Fruit fly (Drosophila melanogaster) whole organism, embryonic: Measurements from ENCODE around the gene hbt.
A peak's percentile ranks its signal among the peaks of the same experiment; 100 is the strongest.

Experiments used
- Bgb ChIP-seq: fragments of 200-800 bp; sonication (Bioruptor generic); IDR thresholded peaks from 2 replicates; pipeline ENCODE4 v1.3.6; 2022; ENCODE audit warnings: missing biosample characterization, missing genetic modification characterization; ENCODE audit not compliant: partially characterized antibody
- CG11456 ChIP-seq: fragments of 200-800 bp; sonication (Bioruptor generic); IDR thresholded peaks from 3 replicates; pipeline ENCODE4 v1.3.6; 2022; ENCODE audit warnings: missing biosample characterization, missing genetic modification characterization
- CG12942 ChIP-seq: fragments of 200-800 bp; sonication (Bioruptor generic); optimal IDR thresholded peaks from 3 replicates; lab custom pipeline; 2016; ENCODE audit warnings: missing biosample characterization, missing genetic modification characterization
- CG13287 ChIP-seq: fragments of 200-800 bp; sonication (Bioruptor generic); IDR thresholded peaks from 2 replicates; pipeline ENCODE4 v1.3.6; 2022; ENCODE audit warnings: missing biosample characterization, missing genetic modification characterization; ENCODE audit not compliant: partially characterized antibody
- CG13424 ChIP-seq: fragments of 200-800 bp; sonication (Bioruptor generic); optimal IDR thresholded peaks from 2 replicates; lab custom pipeline; 2019; ENCODE audit warnings: missing biosample characterization, mild to moderate bottlenecking, missing genetic modification characterization, moderate library complexity
- CG15073 ChIP-seq: fragments of 200-800 bp; sonication (Bioruptor generic); optimal IDR thresholded peaks from 2 replicates; lab custom pipeline; 2016; ENCODE audit warnings: missing biosample characterization, missing genetic modification characterization
- CG1529 ChIP-seq: fragments of 200-800 bp; sonication (Bioruptor generic); optimal IDR thresholded peaks from 3 replicates; lab custom pipeline; 2018; ENCODE audit warnings: missing biosample characterization, missing genetic modification characterization
- CG17361 ChIP-seq: fragments of 200-800 bp; sonication (Bioruptor generic); IDR thresholded peaks from 3 replicates; pipeline ENCODE4 v1.3.6; 2022; ENCODE audit warnings: missing biosample characterization, missing genetic modification characterization
- CG17912 ChIP-seq: fragments of 200-800 bp; sonication (Bioruptor generic); optimal IDR thresholded peaks from 2 replicates; lab custom pipeline; 2018; ENCODE audit warnings: missing biosample characterization, mild to moderate bottlenecking, missing genetic modification characterization
- CG32772 ChIP-seq: fragments of 200-800 bp; sonication (Bioruptor generic); IDR thresholded peaks from 2 replicates; pipeline ENCODE4 v1.3.6; 2022; ENCODE audit warnings: missing biosample characterization, missing genetic modification characterization
- CG6683 ChIP-seq: fragments of 200-800 bp; sonication (Bioruptor generic); optimal IDR thresholded peaks from 2 replicates; lab custom pipeline; 2017; ENCODE audit warnings: missing biosample characterization, mild to moderate bottlenecking, missing genetic modification characterization, missing genetic modification reagents
- CG8359 ChIP-seq: fragments of 200-800 bp; sonication (Bioruptor generic); optimal IDR thresholded peaks from 2 replicates; lab custom pipeline; 2017; ENCODE audit warnings: missing biosample characterization, mild to moderate bottlenecking, missing genetic modification characterization, borderline replicate concordance
- Dfd ChIP-seq, 2 experiments: fragments of >200 bp; optimal IDR thresholded peaks; 2 replicates each; lab custom pipeline; 2017; ENCODE audit warnings: missing biosample characterization in 2 of 2, missing genetic modification characterization in 2 of 2
- Dip3 ChIP-seq: fragments of 200-800 bp; sonication (Bioruptor generic); optimal IDR thresholded peaks from 3 replicates; lab custom pipeline; 2016; ENCODE audit warnings: missing biosample characterization, missing genetic modification characterization
- Doc2 ChIP-seq: fragments of 200-800 bp; sonication (Bioruptor generic); IDR thresholded peaks from 2 replicates; pipeline ENCODE4 v1.3.6; 2022; ENCODE audit warnings: missing biosample characterization, missing genetic modification characterization
- Doc3 ChIP-seq: fragments of 200-800 bp; sonication (Bioruptor generic); IDR thresholded peaks from 3 replicates; pipeline ENCODE4 v1.3.6; 2022; ENCODE audit warnings: missing biosample characterization, missing genetic modification characterization; ENCODE audit not compliant: partially characterized antibody
- E2f2 ChIP-seq: fragments of 200-800 bp; sonication (Bioruptor generic); IDR thresholded peaks from 2 replicates; pipeline ENCODE4 v1.3.6; 2022; ENCODE audit warnings: missing biosample characterization, missing genetic modification characterization
- Ets65A ChIP-seq: fragments of 200-800 bp; sonication (Bioruptor generic); peaks from one replicate; lab custom pipeline; 2016; ENCODE audit warnings: missing biosample characterization, missing genetic modification characterization
- HLH54F ChIP-seq: fragments of 200-800 bp; sonication (Bioruptor generic); optimal IDR thresholded peaks from 3 replicates; lab custom pipeline; 2016; ENCODE audit warnings: missing biosample characterization, missing genetic modification characterization
- Hsf ChIP-seq: fragments of 200-800 bp; sonication (Bioruptor generic); optimal IDR thresholded peaks from 3 replicates; lab custom pipeline; 2016; ENCODE audit warnings: missing biosample characterization, missing genetic modification characterization
- Mes4 ChIP-seq: fragments of 200-800 bp; sonication (Bioruptor generic); optimal IDR thresholded peaks from 2 replicates; lab custom pipeline; 2016; ENCODE audit warnings: missing biosample characterization, missing genetic modification characterization
- Mrtf ChIP-seq: fragments of 200-800 bp; sonication (Bioruptor generic); IDR thresholded peaks from 3 replicates; pipeline ENCODE4 v1.3.6; 2022; ENCODE audit warnings: missing biosample characterization, missing genetic modification characterization
- Optix ChIP-seq: fragments of 200-800 bp; sonication (Bioruptor generic); IDR thresholded peaks from 3 replicates; pipeline ENCODE4 v1.3.6; 2022; ENCODE audit warnings: missing biosample characterization, missing genetic modification characterization
- PHDP ChIP-seq: fragments of 200-800 bp; sonication (Bioruptor generic); optimal IDR thresholded peaks from 3 replicates; lab custom pipeline; 2018; ENCODE audit warnings: missing biosample characterization, mild to moderate bottlenecking, missing genetic modification characterization, moderate library complexity
- Ptx1 ChIP-seq: fragments of 200-800 bp; sonication (Bioruptor generic); IDR thresholded peaks from 2 replicates; pipeline ENCODE4 v1.3.6; 2022; ENCODE audit warnings: missing biosample characterization, missing genetic modification characterization
- Side ChIP-seq: fragments of 200-800 bp; sonication (Bioruptor generic); optimal IDR thresholded peaks from 2 replicates; lab custom pipeline; 2016; ENCODE audit warnings: missing biosample characterization, missing genetic modification characterization
- Sox102F ChIP-seq: fragments of 200-800 bp; sonication (Bioruptor generic); optimal IDR thresholded peaks from 2 replicates; lab custom pipeline; 2018; ENCODE audit warnings: missing biosample characterization, mild to moderate bottlenecking, missing genetic modification characterization, moderate library complexity
- Sry-δ ChIP-seq: fragments of 200-800 bp; sonication (Bioruptor generic); optimal IDR thresholded peaks from 2 replicates; lab custom pipeline; 2016; ENCODE audit warnings: missing biosample characterization, missing genetic modification characterization
- Trl ChIP-seq, 3 experiments: fragments of >200 bp in 2 of 3; fragments of 200-800 bp in 1 of 3; sonication (Bioruptor generic) in 1 of 3; optimal IDR thresholded peaks; 2 replicates in 1 of 3; 3 replicates in 2 of 3; lab custom pipeline; 2016 to 2017; ENCODE audit warnings: missing biosample characterization in 1 of 3, missing genetic modification characterization in 1 of 3
- bab2 ChIP-seq: fragments of 200-800 bp; sonication (Bioruptor generic); optimal IDR thresholded peaks from 2 replicates; lab custom pipeline; 2016; ENCODE audit warnings: missing biosample characterization, missing genetic modification characterization
- chif ChIP-seq, 2 experiments: fragments of 200-800 bp; sonication (Bioruptor generic); optimal IDR thresholded peaks; 3 replicates each; lab custom pipeline; 2016; ENCODE audit warnings: missing biosample characterization in 2 of 2, missing genetic modification characterization in 2 of 2
- croc ChIP-seq: fragments of 200-800 bp; sonication (Bioruptor generic); conservative IDR thresholded peaks from 3 replicates; pipeline ENCODE4 v1.3.6; 2022; ENCODE audit warnings: missing biosample characterization, missing genetic modification characterization
- crp ChIP-seq, 2 experiments: fragments of 200-800 bp; sonication (Bioruptor generic); optimal IDR thresholded peaks; 2 replicates in 1 of 2; 3 replicates in 1 of 2; lab custom pipeline; 2017; ENCODE audit warnings: missing biosample characterization in 2 of 2, missing genetic modification characterization in 2 of 2, mild to moderate bottlenecking in 1 of 2, moderate library complexity in 1 of 2
- cwo ChIP-seq: fragments of 200-800 bp; sonication (Bioruptor generic); optimal IDR thresholded peaks from 3 replicates; lab custom pipeline; 2017; ENCODE audit warnings: missing biosample characterization, missing genetic modification characterization, mild to moderate bottlenecking, moderate library complexity, missing genetic modification reagents
- exex ChIP-seq: fragments of 200-800 bp; sonication (Bioruptor generic); optimal IDR thresholded peaks from 4 replicates; lab custom pipeline; 2018; ENCODE audit warnings: missing biosample characterization, mild to moderate bottlenecking, missing genetic modification characterization, moderate library complexity
- fu2 ChIP-seq: fragments of 200-800 bp; sonication (Bioruptor generic); optimal IDR thresholded peaks from 2 replicates; lab custom pipeline; 2016; ENCODE audit warnings: missing biosample characterization, missing genetic modification characterization
- gcm ChIP-seq: fragments of 200-800 bp; sonication (Bioruptor generic); optimal IDR thresholded peaks from 2 replicates; lab custom pipeline; 2019; ENCODE audit warnings: missing biosample characterization, mild to moderate bottlenecking, missing genetic modification characterization, moderate library complexity
- grau ChIP-seq: fragments of 200-800 bp; optimal IDR thresholded peaks from 3 replicates; lab custom pipeline; 2019; ENCODE audit warnings: missing biosample characterization, mild to moderate bottlenecking, missing genetic modification characterization, moderate library complexity
- insv ChIP-seq, 2 experiments: fragments of 200-800 bp; sonication (Bioruptor generic); optimal IDR thresholded peaks; 3 replicates each; lab custom pipeline; 2016 to 2018; ENCODE audit warnings: missing biosample characterization in 2 of 2, missing genetic modification characterization in 2 of 2
- kah ChIP-seq: fragments of 200-800 bp; sonication (Bioruptor generic); optimal IDR thresholded peaks from 2 replicates; lab custom pipeline; 2018; ENCODE audit warnings: missing biosample characterization, mild to moderate bottlenecking, missing genetic modification characterization
- knrl ChIP-seq: fragments of 200-800 bp; sonication (Bioruptor generic); IDR thresholded peaks from 3 replicates; pipeline ENCODE4 v1.3.6; 2022; ENCODE audit warnings: missing biosample characterization, missing genetic modification characterization; ENCODE audit not compliant: partially characterized antibody
- lilli ChIP-seq: fragments of 200-800 bp; sonication (Bioruptor generic); optimal IDR thresholded peaks from 3 replicates; lab custom pipeline; 2016; ENCODE audit warnings: missing biosample characterization, missing genetic modification characterization
- maf-S ChIP-seq: fragments of 200-800 bp; sonication (Bioruptor generic); optimal IDR thresholded peaks from 2 replicates; lab custom pipeline; 2016; ENCODE audit warnings: missing biosample characterization, missing genetic modification characterization
- pfk ChIP-seq: fragments of 200-800 bp; sonication (Bioruptor generic); optimal IDR thresholded peaks from 2 replicates; lab custom pipeline; 2018; ENCODE audit warnings: missing biosample characterization, mild to moderate bottlenecking, missing genetic modification characterization, moderate library complexity
- phol ChIP-seq: fragments of 200-800 bp; sonication (Bioruptor generic); optimal IDR thresholded peaks from 3 replicates; lab custom pipeline; 2018; ENCODE audit warnings: missing biosample characterization, mild to moderate bottlenecking, missing genetic modification characterization, moderate library complexity
- prd ChIP-seq, 3 experiments: fragments of >200 bp in 2 of 3; fragments of 200-800 bp in 1 of 3; sonication (Bioruptor generic) in 1 of 3; optimal IDR thresholded peaks in 2 of 3; IDR thresholded peaks in 1 of 3; 2 replicates in 2 of 3; 3 replicates in 1 of 3; pipeline versions ENCODE4 v1.3.6 to Lab custom; 2017 to 2022; ENCODE audit warnings: missing biosample characterization in 1 of 3, missing genetic modification characterization in 1 of 3
- sd ChIP-seq: fragments of 200-800 bp; sonication (Bioruptor generic); optimal IDR thresholded peaks from 3 replicates; lab custom pipeline; 2018; ENCODE audit warnings: missing biosample characterization, mild to moderate bottlenecking, missing genetic modification characterization, moderate library complexity
- sima ChIP-seq: fragments of 200-800 bp; sonication (Bioruptor generic); optimal IDR thresholded peaks from 2 replicates; lab custom pipeline; 2016; ENCODE audit warnings: missing biosample characterization, missing genetic modification characterization
- so ChIP-seq: fragments of 200-800 bp; sonication (Bioruptor generic); IDR thresholded peaks from 3 replicates; pipeline ENCODE4 v1.3.6; 2022; ENCODE audit warnings: missing biosample characterization, missing genetic modification characterization
- tap ChIP-seq: fragments of 200-800 bp; optimal IDR thresholded peaks from 3 replicates; lab custom pipeline; 2019; ENCODE audit warnings: missing biosample characterization, mild to moderate bottlenecking, missing genetic modification characterization, moderate library complexity

Gene hbt

DNA sequence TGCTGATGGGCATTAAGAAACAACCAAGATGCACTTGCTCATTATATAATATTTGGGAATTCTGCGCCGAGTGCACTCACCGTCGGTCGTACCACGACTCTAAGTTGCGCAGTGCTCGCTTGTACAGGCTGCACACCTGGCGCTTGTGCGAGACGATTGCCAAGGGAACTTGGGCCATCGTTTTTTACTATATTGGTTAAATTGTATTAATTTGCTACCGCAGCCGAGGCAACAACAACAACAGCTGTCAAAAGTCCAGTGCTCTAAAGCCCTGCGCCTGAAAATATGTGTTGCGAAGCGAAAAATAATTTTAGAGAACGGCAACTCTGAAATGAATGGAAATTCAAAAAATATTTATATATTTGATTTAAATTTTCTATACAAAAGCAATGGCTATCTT lies 39.8 kb upstream of the hbt start, which contains the start of gene ND-B22 (continued):
- TF ChIP-seq CG1529 (GFP tag; lab: Kevin White, UChicago), result no peak
- no peak for TF ChIP-seq kah (GFP tag; lab: Kevin White, UChicago)
- peak; percentile 36; the same call in 1 of the 2 replicates for TF ChIP-seq Ptx1 (GFP tag; lab: Robert Waterston, UW)
- no peak for TF ChIP-seq Optix
- TF ChIP-seq CG8359 (GFP tag; lab: Kevin White, UChicago), result no peak
- TF ChIP-seq Doc2 (GFP tag; lab: Robert Waterston, UW), result no peak
- TF ChIP-seq chif (GFP tag; optimal IDR thresholded peaks at IDR 0.05; lab: Kevin White, UChicago), result peak in 1 of 2 experiments; percentile 2
- no peak for TF ChIP-seq so (GFP tag; lab: Robert Waterston, UW)
- no peak for TF ChIP-seq sima
- TF ChIP-seq CG17912, result no peak
- TF ChIP-seq prd (optimal IDR thresholded peaks at IDR 0.05; lab: Kevin White, UChicago), result no peak
- 0 out of 3 replicates have a peak, but pooled peaks have one; percentile 7 for TF ChIP-seq prd (GFP tag; IDR thresholded peaks at IDR 0.05; lab: Robert Waterston, UW)
- TF ChIP-seq CG32772 (GFP tag; lab: Robert Waterston, UW), result no peak
- peak; percentile 24 for TF ChIP-seq CG12942 (GFP tag; lab: Kevin White, UChicago)
- TF ChIP-seq CG13287 (GFP tag; lab: Robert Waterston, UW), result peak; percentile 63
- peak; percentile 25 for TF ChIP-seq fu2
- no peak for TF ChIP-seq maf-S (GFP tag; lab: Kevin White, UChicago)
- no peak for TF ChIP-seq Ets65A (GFP tag; lab: Kevin White, UChicago)
- peak; percentile 43 for TF ChIP-seq grau (tag; lab: Kevin White, UChicago)
- no peak for TF ChIP-seq Side
- peak; percentile 46 for TF ChIP-seq phol
- peak; percentile 67 for TF ChIP-seq lilli (GFP tag; lab: Kevin White, UChicago)
- no peak for TF ChIP-seq Doc3
- no peak for TF ChIP-seq pfk (GFP tag; lab: Kevin White, UChicago)
- no peak for TF ChIP-seq Sox102F
- TF ChIP-seq E2f2, result peak; percentile 93
- TF ChIP-seq CG17361, result peak; percentile 39; the same call in 1 of the 3 replicates
- no peak for TF ChIP-seq knrl (GFP tag; lab: Robert Waterston, UW)
- no peak for TF ChIP-seq Dfd (GFP tag; optimal IDR thresholded peaks at IDR 0.05; lab: Kevin White, UChicago)
- TF ChIP-seq croc (GFP tag; lab: Robert Waterston, UW), result no peak
- TF ChIP-seq sd (tag; lab: Kevin White, UChicago), result no peak
- TF ChIP-seq CG11456 (GFP tag; lab: Robert Waterston, UW), result peak; percentile 12; the same call in 1 of the 3 replicates
- TF ChIP-seq Hsf (GFP tag; lab: Kevin White, UChicago), result peak; percentile 47
- peak in 1 of 2 experiments; percentile 74 for TF ChIP-seq crp (GFP tag; optimal IDR thresholded peaks at IDR 0.05; lab: Kevin White, UChicago)
- no peak for TF ChIP-seq CG13424 (tag; lab: Kevin White, UChicago)
- TF ChIP-seq CG15073, result no peak
- no peak for TF ChIP-seq Mrtf (GFP tag; lab: Robert Waterston, UW)
- TF ChIP-seq gcm (GFP tag; lab: Kevin White, UChicago), result no peak
- peak; percentile 71 for TF ChIP-seq Bgb
- TF ChIP-seq insv (GFP tag; optimal IDR thresholded peaks at IDR 0.05; lab: Kevin White, UChicago), result no peak
- peak; percentile 16 for TF ChIP-seq tap (tag; lab: Kevin White, UChicago)
- peak; percentile 10 for TF ChIP-seq Sry-δ (GFP tag; lab: Kevin White, UChicago)
- no peak for TF ChIP-seq exex (tag; lab: Kevin White, UChicago)
- no peak for TF ChIP-seq CG6683 (GFP tag; lab: Kevin White, UChicago)
- peak; percentile 6 for TF ChIP-seq bab2
- no peak for TF ChIP-seq cwo
- TF ChIP-seq HLH54F (GFP tag; lab: Kevin White, UChicago), result peak; percentile 28
- TF ChIP-seq Trl (optimal IDR thresholded peaks at IDR 0.05; lab: Kevin White, UChicago), result no peak
- peak; percentile 31 for TF ChIP-seq Trl (GFP tag; optimal IDR thresholded peaks at IDR 0.05; lab: Kevin White, UChicago)
- no peak for TF ChIP-seq Mes4 (GFP tag; lab: Kevin White, UChicago)
- peak; percentile 61 for TF ChIP-seq Dip3 (GFP tag; lab: Kevin White, UChicago)
- peak; percentile 24 for TF ChIP-seq PHDP (tag; lab: Kevin White, UChicago)
